Fruit fly (Drosophila melanogaster): ENCODE measurements around the gene msl-1.

The msl-1 gene

dm6 chr2L:18705617-18706046 is 17.0 kb upstream of the msl-1 start, which contains the start of gene Jwa (continued):
- TF ChIP-seq lov (optimal IDR thresholded peaks at IDR 0.05) (no peak), lov (GFP tag; IDR thresholded peaks at IDR 0.05) (peak; percentile 83; the same call in 2 of the 3 replicates), sisA (GFP tag; IDR thresholded peaks at IDR 0.05) (peak; percentile 96)

- TF ChIP-seq ro (GFP tag; IDR thresholded peaks at IDR 0.05) (peak; percentile 59), ftz-f1 (GFP tag; optimal IDR thresholded peaks at IDR 0.05) (no peak), CG8388 (GFP tag; optimal IDR thresholded peaks at IDR 0.05) (peak; percentile 85), HLH4C (GFP tag; IDR thresholded peaks at IDR 0.05; ENCODE audit: partially characterized antibody) (peak; percentile 67; the same call in 2 of the 3 replicates), H15 (GFP tag; IDR thresholded peaks at IDR 0.05) (0 out of 3 replicates have a peak, but pooled peaks have one; percentile 72), corto (GFP tag; optimal IDR thresholded peaks at IDR 0.05) (peak; percentile 44), Ets97D (GFP tag; optimal IDR thresholded peaks at IDR 0.05) (peak; percentile 35), Hsf (GFP tag; optimal IDR thresholded peaks at IDR 0.05) (peak; percentile 67), disco-r (GFP tag; optimal IDR thresholded peaks at IDR 0.05) (no peak), CG10147 (GFP tag; optimal IDR thresholded peaks at IDR 0.05) (peak; percentile 90), onecut (GFP tag; IDR thresholded peaks at IDR 0.05) (peak; percentile 52), CG2116 (GFP tag; optimal IDR thresholded peaks at IDR 0.05) (peak; percentile 81), zfh2 (GFP tag; optimal IDR thresholded peaks at IDR 0.05) (peak; percentile 66), CrebB (tag; optimal IDR thresholded peaks at IDR 0.05) (peak; percentile 51), TFAM (GFP tag; optimal IDR thresholded peaks at IDR 0.05) (no peak), Ets65A (GFP tag) (peak; percentile 98), cato (GFP tag; optimal IDR thresholded peaks at IDR 0.05; ENCODE audit: borderline replicate concordance) (peak; percentile 72), Dp (GFP tag; optimal IDR thresholded peaks at IDR 0.05) (peak; percentile 21), tgo (GFP tag; IDR thresholded peaks at IDR 0.05) (peak; percentile 88), dati (GFP tag; IDR thresholded peaks at IDR 0.05) (no peak), CG3847 (GFP tag; IDR thresholded peaks at IDR 0.05) (peak; percentile 93), bigmax (GFP tag; optimal IDR thresholded peaks at IDR 0.05) (no peak), CG18619 (GFP tag; optimal IDR thresholded peaks at IDR 0.05) (peak; percentile 86), CG16815 (GFP tag; optimal IDR thresholded peaks at IDR 0.05) (peak; percentile 91), CG15011 (GFP tag; optimal IDR thresholded peaks at IDR 0.05) (no peak), sna (GFP tag; IDR thresholded peaks at IDR 0.05; ENCODE audit: partially characterized antibody) (0 out of 2 replicates have a peak, but pooled peaks have one; percentile 32), Fer2 (tag; optimal IDR thresholded peaks at IDR 0.05) (peak; percentile 88), schlank (tag; optimal IDR thresholded peaks at IDR 0.05) (peak; percentile 51), croc (GFP tag; conservative IDR thresholded peaks at IDR 0.05) (peak; percentile 87), CG10209 (GFP tag; optimal IDR thresholded peaks at IDR 0.05) (peak; percentile 91), CG9215 (GFP tag; IDR thresholded peaks at IDR 0.05) (peak; percentile 90), gem (tag; optimal IDR thresholded peaks at IDR 0.05) (peak; percentile 97), dysf (GFP tag; IDR thresholded peaks at IDR 0.05) (peak; percentile 93), CG8478 (optimal IDR thresholded peaks at IDR 0.05) (peak; percentile 3), CG43689 (GFP tag; IDR thresholded peaks at IDR 0.05) (peak; percentile 54; the same call in 1 of the 2 replicates), shn (GFP tag; optimal IDR thresholded peaks at IDR 0.05) (peak; percentile 44), fd3F (GFP tag; optimal IDR thresholded peaks at IDR 0.05) (peak; percentile 90), CG12299 (tag; optimal IDR thresholded peaks at IDR 0.05) (peak; percentile 87), ssp (GFP tag; IDR thresholded peaks at IDR 0.05) (peak; percentile 99), Fer1 (GFP tag; optimal IDR thresholded peaks at IDR 0.05) (peak; percentile 81), CHES-1-like (GFP tag; optimal IDR thresholded peaks at IDR 0.05) (peak; percentile 49), HHEX (GFP tag; optimal IDR thresholded peaks at IDR 0.05) (peak; percentile 77), CG6854 (GFP tag; optimal IDR thresholded peaks at IDR 0.05) (no peak), chif (GFP tag; optimal IDR thresholded peaks at IDR 0.05) (peak in 1 of 2 experiments; percentile 54), Gug (GFP tag; IDR thresholded peaks at IDR 0.05) (peak; percentile 86)
These were observed 14.3 kb upstream of the msl-1 start, which contains the start of the genes CG10376 and CG10343 for dm6 chr2L:18702721-18703488. CG10376 (minus strand) TSS chr2L:18703105. CG10343 (plus strand) TSS chr2L:18703473.
